Fruit fly (Drosophila melanogaster) S2 (cell line): ENCODE results near the gene Nepl9.

Source experiments
- CG8478 ChIP-seq: fragments of >200 bp; optimal IDR thresholded peaks from 2 replicates; lab custom pipeline; 2018
- CTCF ChIP-seq, 2 experiments: fragments of >200 bp; optimal IDR thresholded peaks; 2 replicates each; lab custom pipeline; 2018

DNA sequence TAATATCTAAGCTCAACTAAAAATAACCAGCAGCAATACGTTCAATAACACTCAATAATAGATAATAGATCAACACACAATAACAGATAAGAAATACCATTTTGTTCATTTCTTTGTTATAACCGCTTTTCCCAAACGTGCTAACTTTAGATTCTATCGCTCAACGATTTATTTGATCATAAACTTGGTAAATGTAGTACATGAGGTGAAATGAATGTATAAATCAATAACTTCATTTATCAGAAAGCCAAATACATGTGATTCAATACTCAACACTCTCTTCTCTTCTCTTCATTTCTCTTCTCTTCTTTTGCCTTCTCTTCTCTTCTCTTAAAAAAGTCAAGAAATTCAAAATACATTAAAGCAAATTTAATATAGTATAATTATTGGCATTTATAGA is 20.6 kb upstream of the Nepl9 start:
- no peak for TF ChIP-seq CG8478 (lab: Kevin White, UChicago)
- no peak for TF ChIP-seq CTCF (optimal IDR thresholded peaks at IDR 0.05; lab: Kevin White, UChicago)
